Worm (Caenorhabditis elegans) whole organism, mixed stage, embryonic: ENCODE data around the gene emc-5.

ENCODE experiments used
- ceh-43 ChIP-seq: fragments of 200-800 bp; sonication (Bioruptor generic); optimal IDR thresholded peaks from 2 replicates; lab custom pipeline; 2018; ENCODE audit warnings: mild to moderate bottlenecking, missing genetic modification characterization, moderate library complexity, missing compliant biosample characterization
- ceh-83 ChIP-seq: fragments of 200-800 bp; sonication (Bioruptor generic); optimal IDR thresholded peaks from 2 replicates; lab custom pipeline; 2018; ENCODE audit warnings: mild to moderate bottlenecking, missing genetic modification characterization, missing compliant biosample characterization
- snpc-4 ChIP-seq: fragments of 150-350 bp; optimal IDR thresholded peaks from 2 replicates; lab custom pipeline; 2014; ENCODE audit warnings: missing biosample characterization, missing genetic modification characterization

DNA sequence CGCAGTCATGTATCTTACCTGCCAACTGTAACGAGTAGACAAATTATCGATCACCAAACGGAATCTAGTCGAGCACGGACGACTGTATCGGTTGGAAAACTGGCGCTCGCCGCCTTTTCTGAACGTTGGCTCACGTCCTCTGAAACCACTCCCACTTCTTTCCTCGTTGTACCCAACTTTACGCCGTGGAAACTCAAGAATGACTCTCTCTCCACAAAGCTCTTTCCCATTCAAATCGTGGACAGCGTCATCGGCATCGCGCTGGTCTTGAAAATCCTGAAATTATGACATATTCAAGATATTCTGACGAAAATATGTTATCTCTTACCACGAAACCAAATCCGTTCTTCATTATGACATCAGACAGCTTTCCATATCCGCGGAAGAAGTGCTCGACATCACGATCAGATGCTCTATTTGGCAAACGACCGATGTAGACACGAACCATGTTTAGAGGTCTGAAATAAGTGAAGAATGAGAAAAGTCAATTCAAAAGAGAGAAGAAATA, 44.0 kb upstream of the emc-5 start, which contains the start of gene rsp-2:
- TF ChIP-seq ceh-43 (GFP tag; lab: Kevin White, UChicago), result no peak
- TF ChIP-seq snpc-4 (tag; lab: Kevin White, UChicago), result no peak
- no peak for TF ChIP-seq ceh-83 (GFP tag; lab: Kevin White, UChicago)
